Fruit fly (Drosophila melanogaster): Measurements from ENCODE around the gene CG17777.
A peak's percentile ranks its signal among the peaks of the same experiment; 100 is the strongest.

DNA sequence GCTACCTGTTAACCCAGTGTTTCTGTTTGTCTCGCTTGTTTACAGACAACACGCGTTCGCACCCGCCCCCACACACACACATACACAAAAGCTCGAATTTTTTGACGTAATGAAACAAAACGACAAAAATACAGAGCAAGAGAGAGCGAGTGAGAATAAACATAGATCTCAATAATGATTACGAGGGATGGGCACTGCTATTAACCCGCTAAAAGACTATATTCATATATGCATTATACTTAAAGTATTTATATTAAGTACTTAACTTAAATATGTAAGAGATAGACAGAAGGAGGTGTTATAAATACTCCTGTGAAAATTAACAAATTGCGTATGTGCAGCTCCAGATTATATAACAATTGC is 44.8 kb upstream of the CG17777 start:
- TF ChIP-seq tj (GFP tag; optimal IDR thresholded peaks at IDR 0.05) (peak; percentile 22), CG33017 (tag; optimal IDR thresholded peaks at IDR 0.05) (peak; percentile 31), Mnt (GFP tag; optimal IDR thresholded peaks at IDR 0.05) (peak; percentile 90), kay (GFP tag; ENCODE audit: borderline replicate concordance) (peak; percentile 41), bab1 (GFP tag; optimal IDR thresholded peaks at IDR 0.05) (no peak)
